Fruit fly (Drosophila melanogaster): ENCODE data around the gene LeuRS.
A peak's percentile ranks its signal among the peaks of the same experiment; 100 is the strongest.

The LeuRS gene

dm6 chr2L:3507209-3508164, 7.0 kb downstream of the LeuRS start, which contains the start of gene tim (continued):
- TF ChIP-seq bsh (GFP tag; optimal IDR thresholded peaks at IDR 0.05) (peak in 1 of 2 experiments; percentile 50), CG10267 (tag; optimal IDR thresholded peaks at IDR 0.05) (peak; percentile 36), Hr3 (GFP tag; optimal IDR thresholded peaks at IDR 0.05) (peak; percentile 20), row (GFP tag; IDR thresholded peaks at IDR 0.05) (peak; percentile 36; the same call in 2 of the 3 replicates), CG6689 (GFP tag; IDR thresholded peaks at IDR 0.05) (0 out of 2 replicates have a peak, but pooled peaks have one; percentile 9), CG7556 (GFP tag; optimal IDR thresholded peaks at IDR 0.05) (peak; percentile 73), ATbp (GFP tag; optimal IDR thresholded peaks at IDR 0.05) (peak; percentile 46), Ptx1 (GFP tag; IDR thresholded peaks at IDR 0.05) (peak; percentile 62; the same call in 1 of the 2 replicates), az2 (GFP tag; optimal IDR thresholded peaks at IDR 0.05) (peak; percentile 9), lov (optimal IDR thresholded peaks at IDR 0.05) (no peak), lov (GFP tag; IDR thresholded peaks at IDR 0.05) (no peak), tin (GFP tag; optimal IDR thresholded peaks at IDR 0.05) (peak; percentile 5), CG2875 (GFP tag; optimal IDR thresholded peaks at IDR 0.05) (peak; percentile 5), ap (GFP tag; IDR thresholded peaks at IDR 0.05) (0 out of 2 replicates have a peak, but pooled peaks have one; percentile 14), Oli (tag; optimal IDR thresholded peaks at IDR 0.05) (peak; percentile 26), Max (GFP tag; optimal IDR thresholded peaks at IDR 0.05) (peak; percentile 9), CG12942 (GFP tag; optimal IDR thresholded peaks at IDR 0.05) (peak; percentile 44), CG10654 (GFP tag; optimal IDR thresholded peaks at IDR 0.05) (peak; percentile 16), CG42726 (GFP tag; IDR thresholded peaks at IDR 0.05; ENCODE audit: partially characterized antibody) (0 out of 2 replicates have a peak, but pooled peaks have one; percentile 24), CG8924 (tag; optimal IDR thresholded peaks at IDR 0.05) (peak; percentile 48), D (optimal IDR thresholded peaks at IDR 0.05) (no peak), D (GFP tag; optimal IDR thresholded peaks at IDR 0.05) (peak; percentile 29), CG9437 (GFP tag; optimal IDR thresholded peaks at IDR 0.05) (peak; percentile 73), vvl (GFP tag; IDR thresholded peaks at IDR 0.05) (peak; percentile 46), zfh1 (GFP tag; IDR thresholded peaks at IDR 0.05) (0 out of 3 replicates have a peak, but pooled peaks have one; percentile 20), Dref (GFP tag; IDR thresholded peaks at IDR 0.05) (peak; percentile 34), Ssrp (tag; optimal IDR thresholded peaks at IDR 0.05) (peak; percentile 40), seq (GFP tag; IDR thresholded peaks at IDR 0.05) (peak; percentile 37; the same call in 1 of the 2 replicates), CG9932 (GFP tag; IDR thresholded peaks at IDR 0.05) (peak; percentile 7; the same call in 1 of the 2 replicates), ci (GFP tag; IDR thresholded peaks at IDR 0.05) (peak; percentile 67; the same call in 2 of the 3 replicates), CG34422 (GFP tag; IDR thresholded peaks at IDR 0.05) (peak; percentile 53; the same call in 1 of the 3 replicates), rib (GFP tag; IDR thresholded peaks at IDR 0.05) (no peak), Nf-YA (GFP tag; IDR thresholded peaks at IDR 0.05) (0 out of 2 replicates have a peak, but pooled peaks have one; percentile 15), YL-1 (GFP tag; optimal IDR thresholded peaks at IDR 0.05) (no peak), ind (GFP tag; optimal IDR thresholded peaks at IDR 0.05) (peak; percentile 28), dpn (GFP tag; optimal IDR thresholded peaks at IDR 0.05) (peak in 1 of 2 experiments; percentile 31), CG1832 (GFP tag; optimal IDR thresholded peaks at IDR 0.05) (peak; percentile 59), salm (tag; optimal IDR thresholded peaks at IDR 0.05) (peak; percentile 1), kah (GFP tag; optimal IDR thresholded peaks at IDR 0.05) (peak; percentile 75), Xbp1 (GFP tag; optimal IDR thresholded peaks at IDR 0.05) (peak; percentile 22), CG10366 (GFP tag; IDR thresholded peaks at IDR 0.05) (peak; percentile 42), org-1 (GFP tag; optimal IDR thresholded peaks at IDR 0.05) (peak; percentile 43), PHDP (tag; optimal IDR thresholded peaks at IDR 0.05) (peak; percentile 66), run (tag; optimal IDR thresholded peaks at IDR 0.05) (peak; percentile 5), lola (GFP tag; optimal IDR thresholded peaks at IDR 0.05) (peak in 1 of 3 experiments; percentile 35), CG12391 (tag; optimal IDR thresholded peaks at IDR 0.05) (peak; percentile 63), lilli (GFP tag; optimal IDR thresholded peaks at IDR 0.05) (no peak), sqz (GFP tag; optimal IDR thresholded peaks at IDR 0.05) (no peak)
